Worm (Caenorhabditis elegans) whole organism, mixed stage, embryonic: ENCODE results near the gene R186.3.

Experiments
- M03D4.4 ChIP-seq: sonication (generic microtip); optimal IDR thresholded peaks from 2 replicates; lab custom pipeline; 2017; ENCODE audit warnings: mild to moderate bottlenecking, missing genetic modification characterization, missing compliant biosample characterization
- ceh-83 ChIP-seq: fragments of 200-800 bp; sonication (Bioruptor generic); optimal IDR thresholded peaks from 2 replicates; lab custom pipeline; 2018; ENCODE audit warnings: mild to moderate bottlenecking, missing genetic modification characterization, missing compliant biosample characterization
- ces-1 ChIP-seq: fragments of 150-350 bp; optimal IDR thresholded peaks from 2 replicates; lab custom pipeline; 2014; ENCODE audit warnings: missing biosample characterization, missing genetic modification reagents, missing genetic modification characterization
- drap-1 ChIP-seq: fragments of 200-800 bp; sonication (Bioruptor generic); optimal IDR thresholded peaks from 3 replicates; lab custom pipeline; 2018; ENCODE audit warnings: mild to moderate bottlenecking, missing genetic modification characterization, missing compliant biosample characterization
- elt-3 ChIP-seq: fragments of 150-350 bp; optimal IDR thresholded peaks from 2 replicates; lab custom pipeline; 2014; ENCODE audit warnings: missing biosample characterization, missing genetic modification characterization
- nhr-12 ChIP-seq: fragments of 150-350 bp; optimal IDR thresholded peaks from 2 replicates; lab custom pipeline; 2014; ENCODE audit warnings: missing biosample characterization, missing genetic modification characterization
- nhr-237 ChIP-seq: fragments of 150-350 bp; optimal IDR thresholded peaks from 2 replicates; lab custom pipeline; 2014; ENCODE audit warnings: missing biosample characterization, missing genetic modification characterization
- nhr-28 ChIP-seq: fragments of 150-350 bp; optimal IDR thresholded peaks from 2 replicates; lab custom pipeline; 2014; ENCODE audit warnings: missing biosample characterization, missing genetic modification characterization
- nhr-76 ChIP-seq: sonication (generic microtip); optimal IDR thresholded peaks from 2 replicates; lab custom pipeline; 2017; ENCODE audit warnings: missing biosample characterization, missing genetic modification characterization
- snpc-4 ChIP-seq: fragments of 150-350 bp; optimal IDR thresholded peaks from 2 replicates; lab custom pipeline; 2014; ENCODE audit warnings: missing biosample characterization, missing genetic modification characterization
- sptf-1 ChIP-seq: sonication (generic microtip); optimal IDR thresholded peaks from 2 replicates; lab custom pipeline; 2017; ENCODE audit warnings: mild to moderate bottlenecking, missing genetic modification characterization, moderate library complexity, missing compliant biosample characterization
- unc-120 ChIP-seq: sonication (generic microtip); optimal IDR thresholded peaks from 2 replicates; lab custom pipeline; 2017; ENCODE audit warnings: missing genetic modification characterization, missing compliant biosample characterization; ENCODE audit not compliant: poor library complexity, severe bottlenecking
- zip-8 ChIP-seq: fragments of 150-350 bp; optimal IDR thresholded peaks from 2 replicates; lab custom pipeline; 2014; ENCODE audit warnings: missing biosample characterization, missing genetic modification characterization
- ztf-11 ChIP-seq: fragments of 150-350 bp; optimal IDR thresholded peaks from 2 replicates; lab custom pipeline; 2014; ENCODE audit warnings: missing biosample characterization, missing genetic modification characterization

DNA sequence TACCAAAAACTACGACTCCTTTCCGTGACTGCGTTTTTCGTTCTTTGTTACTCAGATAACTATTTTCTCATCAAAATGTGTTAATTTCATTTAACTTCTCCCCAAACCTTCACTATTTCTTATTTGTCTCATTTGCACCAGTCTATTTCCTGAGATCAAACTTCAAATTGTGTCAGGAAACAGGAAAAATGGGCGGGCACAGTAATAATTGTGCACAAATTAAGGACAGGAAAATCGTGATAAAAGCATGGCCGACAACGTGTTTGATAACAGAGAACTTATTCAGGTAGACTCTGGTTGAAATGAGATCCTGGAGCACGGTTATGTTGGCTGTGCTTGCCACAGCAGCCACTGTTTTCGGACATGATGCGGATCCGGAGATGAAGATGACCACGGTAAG lies 47.3 kb downstream of the R186.3 start, which contains the start of gene lipl-1:
- TF ChIP-seq drap-1 (GFP tag; lab: Kevin White, UChicago) (no peak), sptf-1 (no peak), ceh-83 (GFP tag; lab: Kevin White, UChicago) (no peak), elt-3 (tag; lab: Kevin White, UChicago) (no peak), nhr-76 (tag; lab: Kevin White, UChicago) (no peak), M03D4.4 (no peak), nhr-28 (tag; lab: Kevin White, UChicago) (no peak), ztf-11 (tag; lab: Kevin White, UChicago) (no peak), ces-1 (GFP tag; lab: Kevin White, UChicago) (no peak), nhr-12 (tag; lab: Kevin White, UChicago) (no peak), snpc-4 (no peak), nhr-237 (tag; lab: Kevin White, UChicago) (no peak), zip-8 (tag; lab: Kevin White, UChicago) (no peak), unc-120 (tag; lab: Kevin White, UChicago) (no peak)
